Worm (Caenorhabditis elegans) whole organism, midembryonic: ENCODE data around the gene C05E11.6.

Experiments used
- flt-1 ChIP-seq: fragments of 200-800 bp; sonication (Bioruptor generic); IDR thresholded peaks from 2 replicates; pipeline ENCODE4 v1.3.6; 2022; ENCODE audit warnings: missing genetic modification characterization, missing compliant biosample characterization
- klf-2 ChIP-seq: fragments of 200-800 bp; sonication (Bioruptor generic); conservative IDR thresholded peaks from 2 replicates; pipeline ENCODE4 v1.3.6; 2022; ENCODE audit warnings: missing genetic modification reagents, missing genetic modification characterization, missing compliant biosample characterization
- med-1 ChIP-seq: sonication (generic microtip); optimal IDR thresholded peaks from 2 replicates; lab custom pipeline; 2017; ENCODE audit warnings: missing genetic modification characterization, mild to moderate bottlenecking, missing compliant biosample characterization, antibody characterized with exemption, missing genetic modification reagents; ENCODE audit not compliant: insufficient read depth
- ref-1 ChIP-seq: fragments of 200-800 bp; sonication (Bioruptor generic); conservative IDR thresholded peaks from 2 replicates; pipeline ENCODE4 v1.3.6; 2022; ENCODE audit warnings: missing genetic modification reagents, missing genetic modification characterization, missing compliant biosample characterization
- ztf-23 ChIP-seq: fragments of 200-800 bp; sonication (Bioruptor generic); IDR thresholded peaks from 2 replicates; pipeline ENCODE4 v1.3.6; 2022; ENCODE audit warnings: missing genetic modification reagents, missing genetic modification characterization, missing compliant biosample characterization
- ztf-29 ChIP-seq: fragments of 200-800 bp; sonication (Bioruptor generic); IDR thresholded peaks from 2 replicates; pipeline ENCODE4 v1.3.6; 2022; ENCODE audit warnings: missing genetic modification reagents, missing genetic modification characterization, missing compliant biosample characterization

DNA sequence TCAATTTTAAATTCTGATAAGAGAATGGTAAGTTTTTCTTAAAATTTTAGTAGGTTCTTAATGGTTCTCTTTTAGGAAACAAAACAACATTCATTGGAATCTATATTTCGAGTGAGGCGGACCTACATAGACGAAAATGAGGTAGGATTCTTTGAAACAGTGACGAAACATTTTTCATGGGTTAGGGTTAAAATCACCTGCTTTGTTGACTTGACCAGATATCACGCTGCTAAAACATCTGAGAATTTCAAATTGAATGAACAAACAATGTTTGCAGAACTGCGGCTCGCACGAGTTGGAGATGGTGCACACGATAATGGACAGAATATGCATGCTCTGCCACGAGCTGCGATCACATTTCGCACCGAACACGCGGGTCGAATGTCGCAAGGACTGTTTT is 325 bp downstream of the C05E11.6 start:
- no peak for TF ChIP-seq med-1 (GFP tag; lab: Kevin White, UChicago)
- no peak for TF ChIP-seq ztf-29 (GFP tag; lab: Robert Waterston, UW)
- TF ChIP-seq ref-1 (GFP tag; lab: Robert Waterston, UW), result no peak
- TF ChIP-seq ztf-23 (GFP tag; lab: Robert Waterston, UW), result no peak
- TF ChIP-seq klf-2 (GFP tag; lab: Robert Waterston, UW), result no peak
- no peak for TF ChIP-seq flt-1 (GFP tag; lab: Robert Waterston, UW)
